Worm (Caenorhabditis elegans) whole organism, L3 larva: ENCODE data around the gene F55G11.7.

Source experiments
- elt-3 ChIP-seq, 3 experiments: fragments of 150-350 bp in 1 of 3; sonication (generic microtip) in 2 of 3; optimal IDR thresholded peaks; 2 replicates in 2 of 3; 4 replicates in 1 of 3; lab custom pipeline; 2014 to 2017; ENCODE audit warnings: missing biosample characterization in 3 of 3, missing genetic modification characterization in 3 of 3
- fkh-10 ChIP-seq: sonication (generic microtip); optimal IDR thresholded peaks from 2 replicates; lab custom pipeline; 2017; ENCODE audit warnings: missing biosample characterization, missing genetic modification reagents, missing genetic modification characterization
- lin-15B ChIP-seq: fragments of 150-350 bp; optimal IDR thresholded peaks from 2 replicates; lab custom pipeline; 2014; ENCODE audit warnings: missing biosample characterization, missing genetic modification characterization
- lsy-12 ChIP-seq: sonication (generic microtip); optimal IDR thresholded peaks from 2 replicates; lab custom pipeline; 2016; ENCODE audit warnings: mild to moderate bottlenecking, missing genetic modification characterization, missing compliant biosample characterization
- nhr-11 ChIP-seq: fragments of 150-350 bp; optimal IDR thresholded peaks from 2 replicates; lab custom pipeline; 2014; ENCODE audit warnings: missing biosample characterization, missing genetic modification characterization
- nhr-12 ChIP-seq: fragments of 150-350 bp; optimal IDR thresholded peaks from 2 replicates; lab custom pipeline; 2014; ENCODE audit warnings: missing biosample characterization, missing genetic modification characterization
- nhr-77 ChIP-seq: fragments of 150-350 bp; optimal IDR thresholded peaks from 2 replicates; lab custom pipeline; 2014; ENCODE audit warnings: missing biosample characterization, missing genetic modification characterization
- pha-4 ChIP-seq: fragments of 150-350 bp; optimal IDR thresholded peaks from 2 replicates; lab custom pipeline; 2014; ENCODE audit warnings: missing biosample characterization, missing genetic modification reagents, missing genetic modification characterization
- snpc-4 ChIP-seq: fragments of 150-350 bp; optimal IDR thresholded peaks from 2 replicates; lab custom pipeline; 2014; ENCODE audit warnings: missing biosample characterization, missing genetic modification characterization
- unc-62 ChIP-seq: fragments of 150-350 bp; sonication (generic microtip); optimal IDR thresholded peaks from 4 replicates; lab custom pipeline; 2014; ENCODE audit warnings: missing biosample characterization, missing genetic modification reagents, missing genetic modification characterization
- ztf-11 ChIP-seq: fragments of 150-350 bp; optimal IDR thresholded peaks from 2 replicates; lab custom pipeline; 2014; ENCODE audit warnings: missing biosample characterization, missing genetic modification characterization

- TF ChIP-seq fkh-10 (no peak), ztf-11 (tag; lab: Kevin White, UChicago) (no peak), nhr-12 (no peak), lin-15B (tag; lab: Kevin White, UChicago) (no peak), nhr-11 (tag; lab: Kevin White, UChicago) (no peak), elt-3 (tag; optimal IDR thresholded peaks at IDR 0.05; lab: Kevin White, UChicago) (no peak), nhr-77 (tag; lab: Kevin White, UChicago) (no peak), pha-4 (no peak), lsy-12 (tag; lab: Kevin White, UChicago) (no peak), unc-62 (GFP tag; lab: Kevin White, UChicago) (no peak), snpc-4 (no peak)
These were observed 13.7 kb upstream of the F55G11.7 start, which contains the start of gene F55G11.1 for ce11 chrIV:12946488-12946887.
